Worm (Caenorhabditis elegans): ENCODE data around the gene M199.134.

- TF ChIP-seq ham-2 (GFP tag; optimal IDR thresholded peaks at IDR 0.05) (no peak), ces-1 (GFP tag; optimal IDR thresholded peaks at IDR 0.05) (no peak), elt-1 (tag; optimal IDR thresholded peaks at IDR 0.05; ENCODE audit: borderline replicate concordance, insufficient read depth) (no peak), mep-1 (tag; optimal IDR thresholded peaks at IDR 0.05) (no peak), unc-62 (GFP tag; optimal IDR thresholded peaks at IDR 0.05) (no peak), snpc-4 (tag; optimal IDR thresholded peaks at IDR 0.05) (no peak), lsy-2 (tag; optimal IDR thresholded peaks at IDR 0.05) (no peak), ceh-43 (GFP tag; optimal IDR thresholded peaks at IDR 0.05) (no peak), nhr-237 (tag; optimal IDR thresholded peaks at IDR 0.05) (no peak)
Measured at ce11 chrIV:15098294-15098693, 14.7 kb downstream of the M199.134 start, which contains the start of gene srt-49.

Data from whole organism, mixed stage, embryonic.